Worm (Caenorhabditis elegans) whole organism, L4 larva: ENCODE measurements around the gene pros-1.

ENCODE experiments used
- F26F4.8 ChIP-seq: fragments of 200-800 bp; sonication (Bioruptor generic); conservative IDR thresholded peaks from 2 replicates; pipeline ENCODE4 v1.3.6; 2022; ENCODE audit warnings: missing genetic modification characterization, missing compliant biosample characterization
- T20F7.1 ChIP-seq: fragments of 200-800 bp; sonication (Bioruptor generic); optimal IDR thresholded peaks from 2 replicates; lab custom pipeline; 2018; ENCODE audit warnings: mild to moderate bottlenecking, missing genetic modification characterization, missing compliant biosample characterization
- Y75B8A.6 ChIP-seq: fragments of 200-800 bp; sonication (Bioruptor generic); IDR thresholded peaks from 2 replicates; pipeline ENCODE4 v1.3.6; 2022; ENCODE audit warnings: missing genetic modification reagents, missing genetic modification characterization, missing compliant biosample characterization
- aha-1 ChIP-seq: fragments of 150-350 bp; peaks from one replicate; lab custom pipeline; 2014; ENCODE audit warnings: missing biosample characterization, missing genetic modification characterization
- ceh-28 ChIP-seq: fragments of 150-350 bp; optimal IDR thresholded peaks from 2 replicates; lab custom pipeline; 2014; ENCODE audit warnings: missing biosample characterization, missing genetic modification reagents, missing genetic modification characterization
- ceh-44 ChIP-seq: fragments of 200-800 bp; sonication (Bioruptor generic); IDR thresholded peaks from 2 replicates; pipeline ENCODE4 v1.3.6; 2022; ENCODE audit warnings: missing genetic modification reagents, missing genetic modification characterization, missing compliant biosample characterization
- ceh-82 ChIP-seq: sonication (generic microtip); optimal IDR thresholded peaks from 2 replicates; lab custom pipeline; 2017; ENCODE audit warnings: missing biosample characterization, missing genetic modification characterization
- dmd-6 ChIP-seq: fragments of 200-800 bp; sonication (Bioruptor generic); IDR thresholded peaks from 2 replicates; pipeline ENCODE4 v1.3.6; 2022; ENCODE audit warnings: missing genetic modification reagents, missing genetic modification characterization, missing compliant biosample characterization
- dve-1 ChIP-seq: sonication (generic microtip); optimal IDR thresholded peaks from 2 replicates; lab custom pipeline; 2017; ENCODE audit warnings: antibody characterized with exemption, mild to moderate bottlenecking, missing genetic modification characterization, missing compliant biosample characterization; ENCODE audit not compliant: insufficient read depth
- fkh-10 ChIP-seq: fragments of 150-350 bp; optimal IDR thresholded peaks from 2 replicates; lab custom pipeline; 2014; ENCODE audit warnings: missing biosample characterization, missing genetic modification reagents, missing genetic modification characterization
- lin-29 ChIP-seq: fragments of 200-800 bp; sonication (Bioruptor generic); IDR thresholded peaks from 2 replicates; pipeline ENCODE4 v1.3.6; 2022; ENCODE audit warnings: missing genetic modification reagents, missing genetic modification characterization, missing compliant biosample characterization
- lin-38 ChIP-seq: fragments of 200-800 bp; sonication (Bioruptor generic); IDR thresholded peaks from 2 replicates; pipeline ENCODE4 v1.3.6; 2022; ENCODE audit warnings: missing genetic modification reagents, missing genetic modification characterization, missing compliant biosample characterization
- lin-39 ChIP-seq: fragments of 150-350 bp; optimal IDR thresholded peaks from 2 replicates; lab custom pipeline; 2014; ENCODE audit warnings: missing biosample characterization, missing genetic modification reagents, missing genetic modification characterization
- lir-3 ChIP-seq: sonication (generic microtip); optimal IDR thresholded peaks from 2 replicates; lab custom pipeline; 2016; ENCODE audit warnings: mild to moderate bottlenecking, missing genetic modification characterization, missing compliant biosample characterization
- lsy-2 ChIP-seq, 2 experiments: fragments of 150-350 bp in 1 of 2; sonication (generic microtip) in 1 of 2; optimal IDR thresholded peaks; 2 replicates each; lab custom pipeline; 2014 to 2017; ENCODE audit warnings: missing biosample characterization in 2 of 2, missing genetic modification characterization in 2 of 2
- madf-9 ChIP-seq: fragments of 200-800 bp; sonication (Bioruptor generic); conservative IDR thresholded peaks from 2 replicates; pipeline ENCODE4 v1.3.6; 2022; ENCODE audit warnings: missing genetic modification reagents, missing genetic modification characterization, missing compliant biosample characterization
- mep-1 ChIP-seq: fragments of 150-350 bp; sonication (generic microtip); optimal IDR thresholded peaks from 3 replicates; lab custom pipeline; 2014; ENCODE audit warnings: missing biosample characterization, missing genetic modification characterization
- nhr-10 ChIP-seq: fragments of 150-350 bp; optimal IDR thresholded peaks from 2 replicates; lab custom pipeline; 2014; ENCODE audit warnings: missing biosample characterization, missing genetic modification characterization
- nhr-11 ChIP-seq: fragments of 150-350 bp; optimal IDR thresholded peaks from 2 replicates; lab custom pipeline; 2014; ENCODE audit warnings: missing biosample characterization, missing genetic modification characterization
- nhr-237 ChIP-seq: sonication (generic microtip); optimal IDR thresholded peaks from 2 replicates; lab custom pipeline; 2017; ENCODE audit warnings: missing biosample characterization, missing genetic modification characterization
- nhr-25 ChIP-seq: sonication (generic microtip); optimal IDR thresholded peaks from 2 replicates; lab custom pipeline; 2017; ENCODE audit warnings: missing genetic modification characterization, mild to moderate bottlenecking, missing compliant biosample characterization, antibody characterized with exemption, moderate library complexity, borderline replicate concordance; ENCODE audit not compliant: insufficient read depth
- nhr-28 ChIP-seq: fragments of 150-350 bp; optimal IDR thresholded peaks from 2 replicates; lab custom pipeline; 2014; ENCODE audit warnings: missing biosample characterization, missing genetic modification characterization
- nhr-41 ChIP-seq: fragments of 200-800 bp; sonication (Bioruptor generic); IDR thresholded peaks from 2 replicates; pipeline ENCODE4 v1.3.6; 2022; ENCODE audit warnings: missing genetic modification reagents, missing genetic modification characterization, missing compliant biosample characterization
- nhr-48 ChIP-seq: sonication (generic microtip); optimal IDR thresholded peaks from 2 replicates; lab custom pipeline; 2016; ENCODE audit warnings: mild to moderate bottlenecking, missing genetic modification characterization, missing compliant biosample characterization
- pha-4 ChIP-seq, 2 experiments: fragments of 150-350 bp in 1 of 2; fragments of 200-800 bp in 1 of 2; sonication (Bioruptor generic) in 1 of 2; IDR thresholded peaks in 1 of 2; optimal IDR thresholded peaks in 1 of 2; 2 replicates each; pipeline versions ENCODE4 v1.3.6 to Lab custom; 2014 to 2022; ENCODE audit warnings: missing genetic modification characterization in 2 of 2, missing genetic modification reagents in 2 of 2, missing biosample characterization in 1 of 2, missing compliant biosample characterization in 1 of 2
- pqm-1 ChIP-seq: sonication (generic microtip); optimal IDR thresholded peaks from 2 replicates; lab custom pipeline; 2017; ENCODE audit warnings: missing biosample characterization, missing genetic modification characterization
- spr-3 ChIP-seq: fragments of 200-800 bp; sonication (Bioruptor generic); optimal IDR thresholded peaks from 2 replicates; lab custom pipeline; 2018; ENCODE audit warnings: mild to moderate bottlenecking, missing genetic modification characterization, missing compliant biosample characterization
- tag-97 ChIP-seq: fragments of 200-800 bp; sonication (Bioruptor generic); IDR thresholded peaks from 2 replicates; pipeline ENCODE4 v1.3.6; 2022; ENCODE audit warnings: missing genetic modification characterization, missing compliant biosample characterization
- unc-130 ChIP-seq: sonication (generic microtip); optimal IDR thresholded peaks from 2 replicates; lab custom pipeline; 2016; ENCODE audit warnings: missing genetic modification reagents, missing genetic modification characterization, missing compliant biosample characterization
- unc-62 ChIP-seq, 3 experiments: fragments of 150-350 bp in 1 of 3; sonication (generic microtip); optimal IDR thresholded peaks in 2 of 3; peaks in 1 of 3; 1 replicate in 1 of 3; 2 replicates in 2 of 3; lab custom pipeline; 2014 to 2017; ENCODE audit warnings: missing biosample characterization in 3 of 3, missing genetic modification characterization in 3 of 3, missing genetic modification reagents in 3 of 3, missing genotype in 1 of 3
- vab-7 ChIP-seq: fragments of 200-800 bp; sonication (Bioruptor generic); IDR thresholded peaks from 2 replicates; pipeline ENCODE4 v1.3.6; 2022; ENCODE audit warnings: missing genetic modification reagents, missing genetic modification characterization, missing compliant biosample characterization
- zip-2 ChIP-seq: fragments of 150-350 bp; optimal IDR thresholded peaks from 2 replicates; lab custom pipeline; 2014; ENCODE audit warnings: missing biosample characterization, missing genetic modification characterization
- ztf-7 ChIP-seq: fragments of 150-350 bp; optimal IDR thresholded peaks from 2 replicates; lab custom pipeline; 2014; ENCODE audit warnings: missing biosample characterization, missing genetic modification characterization

The pros-1 gene

ce11 chrIII:8047412-8047811, 19.7 kb upstream of the pros-1 start, which contains the start of gene K12H4.2:
Gene K12H4.2, plus strand, starts transcription at chrIII:8047712.
- TF ChIP-seq vab-7 (GFP tag; lab: Robert Waterston, UW): no peak
- TF ChIP-seq lin-39 (tag; lab: Kevin White, UChicago): no peak
- no peak for TF ChIP-seq F26F4.8
- TF ChIP-seq ceh-28 (tag; lab: Kevin White, UChicago): no peak
- TF ChIP-seq dve-1 (tag; lab: Kevin White, UChicago): no peak
- TF ChIP-seq nhr-25: no peak
- no peak for TF ChIP-seq madf-9 (GFP tag; lab: Robert Waterston, UW)
- TF ChIP-seq ceh-44 (GFP tag; lab: Robert Waterston, UW): no peak
- TF ChIP-seq zip-2: no peak
- TF ChIP-seq pha-4 (GFP tag; IDR thresholded peaks at IDR 0.05; lab: Robert Waterston, UW): no peak
- TF ChIP-seq pha-4 (tag; optimal IDR thresholded peaks at IDR 0.05; lab: Kevin White, UChicago): no peak
- no peak for TF ChIP-seq mep-1 (tag; lab: Kevin White, UChicago)
- TF ChIP-seq aha-1 (tag; lab: Kevin White, UChicago): no peak
- no peak for TF ChIP-seq lin-29 (GFP tag; lab: Robert Waterston, UW)
- TF ChIP-seq, all 104 proteins: peak for 0

- TF ChIP-seq pqm-1 (tag; lab: Kevin White, UChicago) (peak; percentile 91), aha-1 (tag; lab: Kevin White, UChicago) (peak; percentile 1), nhr-11 (no peak), nhr-10 (tag; lab: Kevin White, UChicago) (no peak), nhr-28 (tag; lab: Kevin White, UChicago) (peak; percentile 76), T20F7.1 (GFP tag; lab: Kevin White, UChicago) (peak; percentile 36), nhr-48 (tag; lab: Kevin White, UChicago) (no peak)
Measured at ce11 chrIII:8050944-8051343, 16.1 kb upstream of the pros-1 start, which contains the start of gene K12H4.7. Gene K12H4.7, minus strand, starts transcription at chrIII:8051081.

ce11 chrIII:8051838-8052237, 15.3 kb upstream of the pros-1 start:
- TF ChIP-seq ztf-7 (tag; lab: Kevin White, UChicago): no peak
- TF ChIP-seq tag-97: no peak
- TF ChIP-seq nhr-41 (GFP tag; lab: Robert Waterston, UW): no peak
- TF ChIP-seq ceh-82 (tag; lab: Kevin White, UChicago): no peak
- TF ChIP-seq Y75B8A.6 (GFP tag; lab: Robert Waterston, UW): no peak
- no peak for TF ChIP-seq fkh-10
- TF ChIP-seq unc-130 (GFP tag; lab: Kevin White, UChicago): no peak

DNA sequence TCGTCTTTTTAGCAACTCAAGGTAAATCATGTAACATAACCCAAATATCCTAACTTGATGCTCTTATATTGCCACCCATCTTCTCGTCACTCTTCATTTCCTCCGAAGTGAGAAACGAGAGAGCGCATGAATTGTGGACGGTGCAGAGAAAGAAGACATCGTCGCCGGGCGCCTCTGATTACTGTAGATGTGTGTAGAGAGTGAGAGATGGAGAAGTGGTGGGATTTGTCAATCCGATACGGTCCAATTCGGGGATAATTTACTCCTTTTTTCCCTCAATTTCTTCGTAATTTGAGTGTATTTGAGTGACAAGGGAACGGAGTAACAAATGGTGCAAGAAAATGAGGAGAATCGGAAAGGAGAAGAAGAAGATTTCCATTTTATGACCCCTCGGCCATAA, 6.0 kb upstream of the pros-1 start:
- TF ChIP-seq unc-62 (GFP tag; optimal IDR thresholded peaks at IDR 0.05 in 1 of 2; lab: Kevin White, UChicago): peak in 1 of 2 experiments; percentile 96
- TF ChIP-seq unc-62 (tag; optimal IDR thresholded peaks at IDR 0.05; lab: Kevin White, UChicago): no peak
- no peak for TF ChIP-seq lir-3 (tag; lab: Kevin White, UChicago)
- no peak for TF ChIP-seq lin-38 (GFP tag; lab: Robert Waterston, UW)
- no peak for TF ChIP-seq spr-3
- TF ChIP-seq vab-7 (GFP tag; lab: Robert Waterston, UW): no peak
- TF ChIP-seq lsy-2 (tag; optimal IDR thresholded peaks at IDR 0.05; lab: Kevin White, UChicago): no peak
- no peak for TF ChIP-seq nhr-237
- no peak for TF ChIP-seq dmd-6 (GFP tag; lab: Robert Waterston, UW)
- TF ChIP-seq, all 104 proteins: peak for 1

ce11 chrIII:8063659-8064058, 3.4 kb upstream of the pros-1 start:
- TF ChIP-seq nhr-48 (tag; lab: Kevin White, UChicago): no peak
- peak in 1 of 2 experiments; percentile 95 for TF ChIP-seq unc-62 (GFP tag; optimal IDR thresholded peaks at IDR 0.05 in 1 of 2; lab: Kevin White, UChicago)
- TF ChIP-seq unc-62 (tag; optimal IDR thresholded peaks at IDR 0.05; lab: Kevin White, UChicago): no peak
